Worm (Caenorhabditis elegans): Measurements from ENCODE around the gene clec-71.
"Not testable (repeated sequence)": the region's sequence is repeated elsewhere in the genome, so short reads cannot be mapped to it uniquely, and the experiment has no call there.

DNA sequence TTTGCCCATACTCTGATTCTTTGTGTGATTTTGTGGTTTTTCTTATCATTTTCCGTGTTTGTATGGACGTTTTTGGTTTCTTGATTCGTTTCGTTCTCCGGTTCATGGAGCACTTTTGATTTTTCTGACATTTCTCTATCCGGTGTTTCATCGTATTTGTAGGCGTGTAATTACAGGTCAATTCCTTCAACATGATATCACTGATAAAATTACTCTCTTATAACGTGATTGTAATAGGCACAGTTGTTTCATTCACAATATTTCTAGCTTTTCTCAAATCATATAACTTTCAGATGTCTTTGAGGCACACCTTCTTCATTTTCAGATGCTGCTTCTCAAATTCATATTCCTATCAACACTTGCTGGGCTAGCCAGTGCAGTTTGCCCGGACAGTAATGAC, 4.8 kb upstream of the clec-71 start, which contains the start of gene clec-70:
- not testable (repeated sequence) for TF ChIP-seq sea-2 (GFP tag; optimal IDR thresholded peaks at IDR 0.05); ama-1 (optimal IDR thresholded peaks at IDR 0.05); unc-62 (GFP tag; optimal IDR thresholded peaks at IDR 0.05); nhr-237 (tag; optimal IDR thresholded peaks at IDR 0.05); tbx-2 (tag; optimal IDR thresholded peaks at IDR 0.05); elt-1 (tag; optimal IDR thresholded peaks at IDR 0.05); jun-1 (tag; optimal IDR thresholded peaks at IDR 0.05); egl-27 (tag; optimal IDR thresholded peaks at IDR 0.05); pqm-1 (tag; optimal IDR thresholded peaks at IDR 0.05); R02D3.7 (tag; optimal IDR thresholded peaks at IDR 0.05); lin-15B (tag; optimal IDR thresholded peaks at IDR 0.05)
